Worm (Caenorhabditis elegans): Measurements from ENCODE around the gene Y61B8B.3.

- no peak for TF ChIP-seq aly-1 (tag; optimal IDR thresholded peaks at IDR 0.05)
- no peak for TF ChIP-seq ceh-13 (GFP tag; optimal IDR thresholded peaks at IDR 0.05)
- TF ChIP-seq B0310.2 (tag; optimal IDR thresholded peaks at IDR 0.05), result no peak
- TF ChIP-seq ama-1 (optimal IDR thresholded peaks at IDR 0.05), result no peak
- TF ChIP-seq hmbx-1 (tag; optimal IDR thresholded peaks at IDR 0.05), result no peak
- no peak for TF ChIP-seq flt-1 (GFP tag; IDR thresholded peaks at IDR 0.05)
- no peak for TF ChIP-seq sea-1 (GFP tag; conservative IDR thresholded peaks at IDR 0.05)
- TF ChIP-seq scrt-1 (GFP tag; IDR thresholded peaks at IDR 0.05), result no peak
- no peak for TF ChIP-seq tbx-11 (GFP tag; IDR thresholded peaks at IDR 0.05)
These were observed 8.9 kb downstream of the Y61B8B.3 start for ce11 chrV:17303392-17303791.

Data from whole organism, early embryonic.